Fruit fly (Drosophila melanogaster): ENCODE results near the gene Atac1.
A peak's percentile ranks its signal among the peaks of the same experiment; 100 is the strongest.

The Atac1 gene

dm6 chr2L:6956725-6957124 is 3.4 kb downstream of the Atac1 start, which contains the start of the genes CG13775 and CG3430:
Gene CG13775, minus strand, starts transcription at chr2L:6956950.
Gene CG3430, plus strand, starts transcription at chr2L:6957008.
- no peak for TF ChIP-seq CG12768 (GFP tag; optimal IDR thresholded peaks at IDR 0.05)
- TF ChIP-seq Clk (GFP tag; optimal IDR thresholded peaks at IDR 0.05) = no peak
- TF ChIP-seq pad (GFP tag; optimal IDR thresholded peaks at IDR 0.05) = no peak
- TF ChIP-seq CG33017 (tag; optimal IDR thresholded peaks at IDR 0.05) = no peak
- no peak for TF ChIP-seq CG7045 (GFP tag; optimal IDR thresholded peaks at IDR 0.05)
- TF ChIP-seq kay (GFP tag; ENCODE audit: borderline replicate concordance) = no peak
- no peak for TF ChIP-seq CG1620 (GFP tag; optimal IDR thresholded peaks at IDR 0.05)
- TF ChIP-seq CG14711 (tag; optimal IDR thresholded peaks at IDR 0.05) = peak; percentile 2
- peak; percentile 5 for TF ChIP-seq tj (GFP tag; optimal IDR thresholded peaks at IDR 0.05)
- peak; percentile 1 for TF ChIP-seq Crg-1 (GFP tag; optimal IDR thresholded peaks at IDR 0.05)
- TF ChIP-seq toe (GFP tag; optimal IDR thresholded peaks at IDR 0.05) = no peak
- no peak for TF ChIP-seq CG11617 (GFP tag; optimal IDR thresholded peaks at IDR 0.05)
- no peak for TF ChIP-seq Hr96 (GFP tag; optimal IDR thresholded peaks at IDR 0.05)
- no peak for TF ChIP-seq CG5204 (GFP tag; optimal IDR thresholded peaks at IDR 0.05)
- TF ChIP-seq cic (GFP tag; optimal IDR thresholded peaks at IDR 0.05) = no peak
- peak; percentile 40 for TF ChIP-seq bab1 (GFP tag; optimal IDR thresholded peaks at IDR 0.05)
- TF ChIP-seq Mnt (GFP tag; optimal IDR thresholded peaks at IDR 0.05) = peak; percentile 19
- TF ChIP-seq cnc (optimal IDR thresholded peaks at IDR 0.05) = no peak
- TF ChIP-seq ovo (GFP tag; optimal IDR thresholded peaks at IDR 0.05) = no peak
- TF ChIP-seq CG7101 (tag; optimal IDR thresholded peaks at IDR 0.05) = peak; percentile 10

dm6 chr2L:6950096-6950495 is 10.0 kb downstream of the Atac1 start, which contains the start of the genes Gas41 and SA1:
Gene Gas41, minus strand, starts transcription at chr2L:6950207.
Gene SA1, plus strand, starts transcription at chr2L:6950421.
- TF ChIP-seq CG33017 (tag; optimal IDR thresholded peaks at IDR 0.05) = peak; percentile 94
- no peak for TF ChIP-seq toe (GFP tag; optimal IDR thresholded peaks at IDR 0.05)
- TF ChIP-seq kay (GFP tag; ENCODE audit: borderline replicate concordance) = no peak
- peak; percentile 82 for TF ChIP-seq Crg-1 (GFP tag; optimal IDR thresholded peaks at IDR 0.05)
- TF ChIP-seq CG7101 (tag; optimal IDR thresholded peaks at IDR 0.05) = peak; percentile 96
- TF ChIP-seq Mnt (GFP tag; optimal IDR thresholded peaks at IDR 0.05) = peak; percentile 68
- peak; percentile 1 for TF ChIP-seq CG1620 (GFP tag; optimal IDR thresholded peaks at IDR 0.05)
- no peak for TF ChIP-seq cnc (optimal IDR thresholded peaks at IDR 0.05)
- peak; percentile 80 for TF ChIP-seq tj (GFP tag; optimal IDR thresholded peaks at IDR 0.05)
- peak; percentile 70 for TF ChIP-seq pad (GFP tag; optimal IDR thresholded peaks at IDR 0.05)
- TF ChIP-seq CG7045 (GFP tag; optimal IDR thresholded peaks at IDR 0.05) = no peak
- TF ChIP-seq bab1 (GFP tag; optimal IDR thresholded peaks at IDR 0.05) = peak; percentile 45
- TF ChIP-seq CG14711 (tag; optimal IDR thresholded peaks at IDR 0.05) = peak; percentile 92
- no peak for TF ChIP-seq CG5204 (GFP tag; optimal IDR thresholded peaks at IDR 0.05)
- peak; percentile 79 for TF ChIP-seq CG12768 (GFP tag; optimal IDR thresholded peaks at IDR 0.05)
- no peak for TF ChIP-seq cic (GFP tag; optimal IDR thresholded peaks at IDR 0.05)
- TF ChIP-seq ovo (GFP tag; optimal IDR thresholded peaks at IDR 0.05) = peak; percentile 82
- peak; percentile 8 for TF ChIP-seq Clk (GFP tag; optimal IDR thresholded peaks at IDR 0.05)
- no peak for TF ChIP-seq Hr96 (GFP tag; optimal IDR thresholded peaks at IDR 0.05)
- TF ChIP-seq CG11617 (GFP tag; optimal IDR thresholded peaks at IDR 0.05) = peak; percentile 79

dm6 chr2L:6948540-6948942 is 11.6 kb downstream of the Atac1 start, which contains the start of gene ihog:
Gene ihog, minus strand, starts transcription at chr2L:6948808.
- TF ChIP-seq CG1620 (GFP tag; optimal IDR thresholded peaks at IDR 0.05) (no peak), CG14711 (tag; optimal IDR thresholded peaks at IDR 0.05) (no peak), cic (GFP tag; optimal IDR thresholded peaks at IDR 0.05) (no peak), CG33017 (tag; optimal IDR thresholded peaks at IDR 0.05) (no peak), Crg-1 (GFP tag; optimal IDR thresholded peaks at IDR 0.05) (no peak), Mnt (GFP tag; optimal IDR thresholded peaks at IDR 0.05) (peak; percentile 33), tj (GFP tag; optimal IDR thresholded peaks at IDR 0.05) (no peak), CG7101 (tag; optimal IDR thresholded peaks at IDR 0.05) (no peak), pad (GFP tag; optimal IDR thresholded peaks at IDR 0.05) (peak; percentile 12), toe (GFP tag; optimal IDR thresholded peaks at IDR 0.05) (no peak), CG12768 (GFP tag; optimal IDR thresholded peaks at IDR 0.05) (no peak), CG7045 (GFP tag; optimal IDR thresholded peaks at IDR 0.05) (no peak), bab1 (GFP tag; optimal IDR thresholded peaks at IDR 0.05) (peak; percentile 19)

DNA sequence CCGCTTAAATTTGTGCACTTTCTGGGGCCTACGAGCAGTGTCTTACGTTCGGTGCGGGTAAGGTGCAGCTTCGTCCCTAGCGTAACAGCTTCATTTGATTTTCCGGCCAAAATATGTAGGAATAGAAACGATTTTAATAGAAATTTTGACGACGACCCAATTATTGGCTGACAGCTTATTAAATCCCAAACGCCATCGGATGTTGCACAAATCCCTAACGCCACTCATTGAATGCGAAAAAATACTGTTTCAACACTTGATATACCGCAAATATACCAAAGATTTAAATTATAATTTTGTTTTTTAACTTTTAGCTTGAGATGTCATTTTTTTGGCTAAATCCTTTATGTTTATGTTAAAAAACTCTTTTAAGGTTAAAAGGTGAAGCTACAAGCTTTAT is 15.0 kb downstream of the Atac1 start, which contains the start of gene Fgop2:
Fgop2 (minus strand) TSS at position 202 of the 400 bp plus-strand sequence.
- TF ChIP-seq CG7045 (GFP tag; optimal IDR thresholded peaks at IDR 0.05) (no peak), CG12768 (GFP tag; optimal IDR thresholded peaks at IDR 0.05) (no peak), CG14711 (tag; optimal IDR thresholded peaks at IDR 0.05) (no peak), CG11617 (GFP tag; optimal IDR thresholded peaks at IDR 0.05) (no peak), Hr96 (GFP tag; optimal IDR thresholded peaks at IDR 0.05) (no peak), CG33017 (tag; optimal IDR thresholded peaks at IDR 0.05) (no peak), pad (GFP tag; optimal IDR thresholded peaks at IDR 0.05) (no peak), Crg-1 (GFP tag; optimal IDR thresholded peaks at IDR 0.05) (no peak), bab1 (GFP tag; optimal IDR thresholded peaks at IDR 0.05) (peak; percentile 31)

DNA sequence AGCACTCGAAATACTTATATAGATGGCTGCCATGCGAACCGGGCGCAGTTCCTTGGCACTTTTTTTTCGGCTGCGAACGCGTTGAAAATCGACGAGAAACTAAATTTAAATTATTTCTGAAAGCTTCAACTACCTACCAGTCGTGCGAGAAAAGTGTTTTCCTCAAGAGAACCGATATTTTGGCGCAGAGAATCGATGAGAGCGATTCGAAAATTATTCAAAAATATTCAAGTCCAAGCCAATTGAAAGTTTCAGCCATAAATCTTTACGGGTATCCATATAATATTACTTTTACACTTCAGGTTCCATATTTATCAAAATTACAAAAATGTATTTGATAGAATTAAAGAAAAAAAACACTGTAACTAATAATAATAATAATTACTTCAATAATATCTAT is 17.4 kb downstream of the Atac1 start, which contains the start of gene CG18304:
CG18304 (minus strand) TSS at position 101 of the 400 bp plus-strand sequence.
- no peak for TF ChIP-seq CG11617 (GFP tag; optimal IDR thresholded peaks at IDR 0.05)
- no peak for TF ChIP-seq bab1 (GFP tag; optimal IDR thresholded peaks at IDR 0.05)

DNA sequence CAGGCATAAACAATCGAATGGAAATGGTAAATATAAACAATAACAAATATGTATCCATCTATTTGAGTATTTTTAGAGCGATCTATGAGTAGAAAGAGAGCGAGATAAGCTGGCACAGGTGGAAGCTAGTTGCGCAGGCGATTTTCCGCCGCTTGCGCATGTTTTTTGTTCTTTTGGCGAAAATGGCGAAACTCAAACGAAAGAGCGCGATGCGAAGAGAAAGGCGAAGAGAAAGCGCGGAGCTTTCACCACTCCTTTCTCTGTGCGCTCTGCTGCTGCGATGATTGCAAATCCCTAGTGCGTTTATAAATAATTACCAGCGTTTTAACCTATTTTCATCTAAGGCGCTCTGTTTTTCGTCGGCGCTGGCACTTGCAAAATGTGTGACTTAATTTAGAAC is 18.4 kb downstream of the Atac1 start:
- TF ChIP-seq CG11617 (GFP tag; optimal IDR thresholded peaks at IDR 0.05) (peak; percentile 57), Mnt (GFP tag; optimal IDR thresholded peaks at IDR 0.05) (no peak), cnc (optimal IDR thresholded peaks at IDR 0.05) (no peak), CG12768 (GFP tag; optimal IDR thresholded peaks at IDR 0.05) (no peak), cic (GFP tag; optimal IDR thresholded peaks at IDR 0.05) (no peak), toe (GFP tag; optimal IDR thresholded peaks at IDR 0.05) (no peak), tj (GFP tag; optimal IDR thresholded peaks at IDR 0.05) (no peak)

All from whole organism, adult.